Fruit fly (Drosophila melanogaster) whole organism, embryonic: ENCODE measurements around the gene CG6972.

Experiments used
- ATbp ChIP-seq: fragments of 200-800 bp; sonication (Bioruptor generic); optimal IDR thresholded peaks from 2 replicates; lab custom pipeline; 2017; ENCODE audit warnings: missing biosample characterization, mild to moderate bottlenecking, missing genetic modification characterization, missing genetic modification reagents
- Ada2b ChIP-seq: fragments of 200-800 bp; sonication (Bioruptor generic); IDR thresholded peaks from 2 replicates; pipeline ENCODE4 v1.3.6; 2022; ENCODE audit warnings: missing biosample characterization, missing genetic modification characterization
- Antp ChIP-seq: fragments of 200-800 bp; sonication (Bioruptor generic); optimal IDR thresholded peaks from 3 replicates; lab custom pipeline; 2016; ENCODE audit warnings: missing biosample characterization, missing genetic modification characterization
- Bteb2 ChIP-seq: fragments of 200-800 bp; sonication (Bioruptor generic); optimal IDR thresholded peaks from 2 replicates; lab custom pipeline; 2016; ENCODE audit warnings: missing biosample characterization, missing genetic modification characterization
- CG10565 ChIP-seq: fragments of 200-800 bp; sonication (Bioruptor generic); optimal IDR thresholded peaks from 3 replicates; lab custom pipeline; 2016; ENCODE audit warnings: missing biosample characterization, mild to moderate bottlenecking, missing genetic modification characterization
- CG11723 ChIP-seq: fragments of 200-800 bp; sonication (Bioruptor generic); optimal IDR thresholded peaks from 2 replicates; lab custom pipeline; 2017; ENCODE audit warnings: missing biosample characterization, mild to moderate bottlenecking, missing genetic modification characterization
- CG13775 ChIP-seq: fragments of 200-800 bp; sonication (Bioruptor generic); optimal IDR thresholded peaks from 3 replicates; lab custom pipeline; 2017; ENCODE audit warnings: missing biosample characterization, mild to moderate bottlenecking, missing genetic modification characterization
- CG14860 ChIP-seq: fragments of 200-800 bp; sonication (Bioruptor generic); IDR thresholded peaks from 3 replicates; pipeline ENCODE4 v1.3.6; 2022; ENCODE audit warnings: missing biosample characterization, missing genetic modification characterization; ENCODE audit not compliant: partially characterized antibody
- CG17612 ChIP-seq: fragments of 200-800 bp; sonication (Bioruptor generic); IDR thresholded peaks from 2 replicates; pipeline ENCODE4 v1.3.6; 2022; ENCODE audit warnings: missing biosample characterization, missing genetic modification characterization
- CG31224 ChIP-seq: fragments of 200-800 bp; sonication (Bioruptor generic); IDR thresholded peaks from 2 replicates; pipeline ENCODE4 v1.3.6; 2022; ENCODE audit warnings: missing biosample characterization, missing genetic modification characterization
- CG6254 ChIP-seq: fragments of 200-800 bp; sonication (Bioruptor generic); optimal IDR thresholded peaks from 3 replicates; lab custom pipeline; 2017; ENCODE audit warnings: mild to moderate bottlenecking, missing biosample characterization, missing genetic modification reagents, missing genetic modification characterization
- CG6813 ChIP-seq: fragments of 200-800 bp; sonication (Bioruptor generic); optimal IDR thresholded peaks from 2 replicates; lab custom pipeline; 2017; ENCODE audit warnings: missing biosample characterization, missing genetic modification characterization, mild to moderate bottlenecking, moderate library complexity, missing genetic modification reagents
- CG7556 ChIP-seq: fragments of 200-800 bp; sonication (Bioruptor generic); optimal IDR thresholded peaks from 2 replicates; lab custom pipeline; 2017; ENCODE audit warnings: missing biosample characterization, mild to moderate bottlenecking, missing genetic modification characterization
- CG8290 ChIP-seq, 3 experiments: fragments of 200-800 bp; sonication (Bioruptor generic); optimal IDR thresholded peaks; 2 replicates each; lab custom pipeline; 2016 to 2019; ENCODE audit warnings: missing biosample characterization in 3 of 3, missing genetic modification characterization in 3 of 3, mild to moderate bottlenecking in 2 of 3, moderate library complexity in 1 of 3
- CG8478 ChIP-seq: fragments of >200 bp; optimal IDR thresholded peaks from 2 replicates; lab custom pipeline; 2018
- CG8765 ChIP-seq: fragments of 200-800 bp; sonication (Bioruptor generic); IDR thresholded peaks from 2 replicates; pipeline ENCODE4 v1.3.6; 2022; ENCODE audit warnings: missing biosample characterization, missing genetic modification characterization
- CG8944 ChIP-seq: fragments of 200-800 bp; sonication (Bioruptor generic); optimal IDR thresholded peaks from 3 replicates; lab custom pipeline; 2016; ENCODE audit warnings: missing biosample characterization, missing genetic modification characterization
- CHES-1-like ChIP-seq: fragments of 200-800 bp; sonication (Bioruptor generic); optimal IDR thresholded peaks from 2 replicates; lab custom pipeline; 2016; ENCODE audit warnings: missing biosample characterization, missing genetic modification characterization
- CTCF ChIP-seq: fragments of 200-800 bp; sonication (Bioruptor generic); optimal IDR thresholded peaks from 2 replicates; lab custom pipeline; 2017; ENCODE audit warnings: missing biosample characterization, mild to moderate bottlenecking, missing genetic modification characterization, moderate library complexity
- Chrac-16 ChIP-seq: fragments of 200-800 bp; sonication (Bioruptor generic); optimal IDR thresholded peaks from 3 replicates; lab custom pipeline; 2016; ENCODE audit warnings: missing biosample characterization, missing genetic modification characterization
- CkIIα-i1 ChIP-seq: fragments of 200-800 bp; sonication (Bioruptor generic); IDR thresholded peaks from 2 replicates; pipeline ENCODE4 v1.3.6; 2022; ENCODE audit warnings: missing biosample characterization, missing genetic modification characterization
- Dbx ChIP-seq: fragments of 200-800 bp; sonication (Bioruptor generic); IDR thresholded peaks from 3 replicates; pipeline ENCODE4 v1.3.6; 2022; ENCODE audit warnings: missing biosample characterization, missing genetic modification characterization
- Doc3 ChIP-seq: fragments of 200-800 bp; sonication (Bioruptor generic); IDR thresholded peaks from 3 replicates; pipeline ENCODE4 v1.3.6; 2022; ENCODE audit warnings: missing biosample characterization, missing genetic modification characterization; ENCODE audit not compliant: partially characterized antibody
- Elba2 ChIP-seq: fragments of 200-800 bp; sonication (Bioruptor generic); optimal IDR thresholded peaks from 3 replicates; lab custom pipeline; 2016; ENCODE audit warnings: missing biosample characterization, missing genetic modification characterization
- Hmr ChIP-seq: fragments of 200-800 bp; sonication (Bioruptor generic); optimal IDR thresholded peaks from 3 replicates; lab custom pipeline; 2017; ENCODE audit warnings: mild to moderate bottlenecking, missing biosample characterization, missing genetic modification reagents, missing genetic modification characterization
- Hmx ChIP-seq: fragments of 200-800 bp; sonication (Bioruptor generic); optimal IDR thresholded peaks from 2 replicates; lab custom pipeline; 2016; ENCODE audit warnings: missing biosample characterization, missing genetic modification characterization
- Hr39 ChIP-seq: fragments of >200 bp; optimal IDR thresholded peaks from 2 replicates; lab custom pipeline; 2017
- Hr78 ChIP-seq, 2 experiments: fragments of 200-800 bp in 1 of 2; fragments of >200 bp in 1 of 2; sonication (Bioruptor generic) in 1 of 2; optimal IDR thresholded peaks; 2 replicates each; lab custom pipeline; 2017 to 2019; ENCODE audit warnings: missing biosample characterization in 2 of 2, missing genetic modification characterization in 2 of 2, mild to moderate bottlenecking in 1 of 2, moderate library complexity in 1 of 2
- Lpt ChIP-seq: fragments of >200 bp; optimal IDR thresholded peaks from 2 replicates; lab custom pipeline; 2018; ENCODE audit warnings: missing biosample characterization, missing genetic modification characterization
- Mad ChIP-seq: fragments of 200-800 bp; sonication (Bioruptor generic); optimal IDR thresholded peaks from 2 replicates; lab custom pipeline; 2016; ENCODE audit warnings: missing biosample characterization, missing genetic modification characterization
- NK7.1 ChIP-seq: fragments of 200-800 bp; sonication (Bioruptor generic); optimal IDR thresholded peaks from 3 replicates; lab custom pipeline; 2016; ENCODE audit warnings: missing biosample characterization, missing genetic modification characterization
- Nf-YB ChIP-seq: fragments of 200-800 bp; sonication (Bioruptor generic); optimal IDR thresholded peaks from 3 replicates; lab custom pipeline; 2019; ENCODE audit warnings: missing biosample characterization, mild to moderate bottlenecking, missing genetic modification characterization, moderate library complexity
- caup ChIP-seq: fragments of 200-800 bp; sonication (Bioruptor generic); optimal IDR thresholded peaks from 3 replicates; lab custom pipeline; 2017; ENCODE audit warnings: missing biosample characterization, mild to moderate bottlenecking, missing genetic modification characterization, moderate library complexity; ENCODE audit not compliant: severe bottlenecking
- exex ChIP-seq: fragments of 200-800 bp; sonication (Bioruptor generic); optimal IDR thresholded peaks from 4 replicates; lab custom pipeline; 2018; ENCODE audit warnings: missing biosample characterization, mild to moderate bottlenecking, missing genetic modification characterization, moderate library complexity
- fd64A ChIP-seq: fragments of 200-800 bp; sonication (Bioruptor generic); optimal IDR thresholded peaks from 3 replicates; lab custom pipeline; 2018; ENCODE audit warnings: missing biosample characterization, mild to moderate bottlenecking, missing genetic modification characterization
- grn ChIP-seq: fragments of 200-800 bp; sonication (Bioruptor generic); optimal IDR thresholded peaks from 3 replicates; lab custom pipeline; 2017; ENCODE audit warnings: missing biosample characterization, missing genetic modification characterization
- gro ChIP-seq: fragments of 200-800 bp; sonication (Bioruptor generic); optimal IDR thresholded peaks from 2 replicates; lab custom pipeline; 2016; ENCODE audit warnings: missing biosample characterization, missing genetic modification characterization
- lab ChIP-seq: fragments of 200-800 bp; sonication (Bioruptor generic); optimal IDR thresholded peaks from 3 replicates; lab custom pipeline; 2017; ENCODE audit warnings: missing biosample characterization, missing genetic modification characterization, mild to moderate bottlenecking, moderate library complexity, missing genetic modification reagents
- lilli ChIP-seq: fragments of 200-800 bp; sonication (Bioruptor generic); optimal IDR thresholded peaks from 3 replicates; lab custom pipeline; 2016; ENCODE audit warnings: missing biosample characterization, missing genetic modification characterization
- mld ChIP-seq: fragments of 200-800 bp; sonication (Bioruptor generic); IDR thresholded peaks from 3 replicates; pipeline ENCODE4 v1.3.6; 2022; ENCODE audit warnings: missing biosample characterization, missing genetic modification characterization; ENCODE audit not compliant: partially characterized antibody
- nerfin-1 ChIP-seq: fragments of 200-800 bp; sonication (Bioruptor generic); optimal IDR thresholded peaks from 3 replicates; lab custom pipeline; 2019; ENCODE audit warnings: missing biosample characterization, mild to moderate bottlenecking, missing genetic modification characterization, moderate library complexity
- nom ChIP-seq: fragments of 200-800 bp; sonication (Bioruptor generic); optimal IDR thresholded peaks from 2 replicates; lab custom pipeline; 2017; ENCODE audit warnings: missing biosample characterization, missing genetic modification characterization, mild to moderate bottlenecking, moderate library complexity, missing genetic modification reagents
- odd ChIP-seq: fragments of 200-800 bp; sonication (Bioruptor generic); optimal IDR thresholded peaks from 2 replicates; lab custom pipeline; 2017; ENCODE audit warnings: missing biosample characterization, mild to moderate bottlenecking, missing genetic modification characterization
- sc ChIP-seq, 3 experiments: fragments of >200 bp in 2 of 3; fragments of 200-800 bp in 1 of 3; sonication (Bioruptor generic) in 1 of 3; optimal IDR thresholded peaks; 2 replicates in 2 of 3; 3 replicates in 1 of 3; lab custom pipeline; 2017; ENCODE audit warnings: mild to moderate bottlenecking in 1 of 3, missing biosample characterization in 1 of 3, missing genetic modification characterization in 1 of 3, missing genetic modification reagents in 1 of 3
- sug ChIP-seq: fragments of 200-800 bp; optimal IDR thresholded peaks from 2 replicates; lab custom pipeline; 2019; ENCODE audit warnings: missing biosample characterization, mild to moderate bottlenecking, missing genetic modification characterization, moderate library complexity
- tap ChIP-seq: fragments of 200-800 bp; optimal IDR thresholded peaks from 3 replicates; lab custom pipeline; 2019; ENCODE audit warnings: missing biosample characterization, mild to moderate bottlenecking, missing genetic modification characterization, moderate library complexity
- wek ChIP-seq: fragments of 200-800 bp; sonication (Bioruptor generic); optimal IDR thresholded peaks from 3 replicates; lab custom pipeline; 2018; ENCODE audit warnings: missing biosample characterization, mild to moderate bottlenecking, missing genetic modification characterization, moderate library complexity
- z ChIP-seq: fragments of 200-800 bp; sonication (Bioruptor generic); IDR thresholded peaks from 3 replicates; pipeline ENCODE4 v1.3.6; 2022; ENCODE audit warnings: missing biosample characterization, missing genetic modification characterization

The CG6972 gene

dm6 chr3R:22684044-22684947 lies 17.5 kb upstream of the CG6972 start (continued):
- no peak for TF ChIP-seq Antp
- no peak for TF ChIP-seq Lpt (GFP tag; lab: Kevin White, UChicago)
- TF ChIP-seq Hr39 (lab: Kevin White, UChicago): no peak
- TF ChIP-seq exex (tag; lab: Kevin White, UChicago): peak; percentile 90
- TF ChIP-seq CkIIα-i1 (GFP tag; lab: Robert Waterston, UW): no peak
- peak; percentile 4 for TF ChIP-seq CG6254 (GFP tag; lab: Kevin White, UChicago)
- no peak for TF ChIP-seq sc (optimal IDR thresholded peaks at IDR 0.05; lab: Kevin White, UChicago)
- TF ChIP-seq sc (GFP tag; optimal IDR thresholded peaks at IDR 0.05; lab: Kevin White, UChicago): no peak
- no peak for TF ChIP-seq Dbx (GFP tag; lab: Robert Waterston, UW)
- TF ChIP-seq Ada2b (GFP tag; lab: Robert Waterston, UW): 0 out of 2 replicates have a peak, but pooled peaks have one; percentile 5
- TF ChIP-seq lab: peak; percentile 41
- no peak for TF ChIP-seq CG17612 (GFP tag; lab: Robert Waterston, UW)
- no peak for TF ChIP-seq mld
- peak; percentile 4 for TF ChIP-seq tap (tag; lab: Kevin White, UChicago)
- TF ChIP-seq Elba2 (GFP tag; lab: Kevin White, UChicago): no peak
- no peak for TF ChIP-seq odd (GFP tag; lab: Kevin White, UChicago)
- peak; percentile 55 for TF ChIP-seq Hmr
- no peak for TF ChIP-seq CG8765
- peak; percentile 30 for TF ChIP-seq sug (tag; lab: Kevin White, UChicago)
- no peak for TF ChIP-seq NK7.1
- no peak for TF ChIP-seq Bteb2
- TF ChIP-seq CG13775 (GFP tag; lab: Kevin White, UChicago): no peak
- TF ChIP-seq z (GFP tag; lab: Robert Waterston, UW): 0 out of 3 replicates have a peak, but pooled peaks have one; percentile 46
- TF ChIP-seq caup: peak; percentile 9
- no peak for TF ChIP-seq Chrac-16
- TF ChIP-seq CG8944 (GFP tag; lab: Kevin White, UChicago): no peak
- TF ChIP-seq Mad (GFP tag; lab: Kevin White, UChicago): no peak
- TF ChIP-seq nom (GFP tag; lab: Kevin White, UChicago): peak; percentile 41
- no peak for TF ChIP-seq Hmx (GFP tag; lab: Kevin White, UChicago)
- peak; percentile 45 for TF ChIP-seq fd64A (GFP tag; lab: Kevin White, UChicago)
- TF ChIP-seq ATbp: peak; percentile 39
- TF ChIP-seq nerfin-1: no peak
- no peak for TF ChIP-seq Nf-YB (GFP tag; lab: Kevin White, UChicago)
- TF ChIP-seq CG7556 (GFP tag; lab: Kevin White, UChicago): peak; percentile 26
- TF ChIP-seq CG10565 (GFP tag; lab: Kevin White, UChicago): no peak
- TF ChIP-seq CG11723 (GFP tag; lab: Kevin White, UChicago): no peak
- TF ChIP-seq Doc3 (GFP tag; lab: Robert Waterston, UW): no peak
- peak; percentile 40 for TF ChIP-seq grn (GFP tag; lab: Kevin White, UChicago)
- TF ChIP-seq Hr78 (GFP tag; optimal IDR thresholded peaks at IDR 0.05; lab: Kevin White, UChicago): peak in 1 of 2 experiments; percentile 83
- TF ChIP-seq gro (GFP tag; lab: Kevin White, UChicago): no peak
- TF ChIP-seq CHES-1-like (GFP tag; lab: Kevin White, UChicago): no peak
- no peak for TF ChIP-seq CG8290 (GFP tag; optimal IDR thresholded peaks at IDR 0.05; lab: Kevin White, UChicago)
- no peak for TF ChIP-seq CG8290 (tag; optimal IDR thresholded peaks at IDR 0.05; lab: Kevin White, UChicago)
- no peak for TF ChIP-seq CG31224 (GFP tag; lab: Robert Waterston, UW)
- no peak for TF ChIP-seq CG8478 (lab: Kevin White, UChicago)
- TF ChIP-seq lilli (GFP tag; lab: Kevin White, UChicago): no peak
- TF ChIP-seq CTCF: no peak
- peak; percentile 43 for TF ChIP-seq wek (GFP tag; lab: Kevin White, UChicago)
- TF ChIP-seq CG6813 (GFP tag; lab: Kevin White, UChicago): peak; percentile 12
- TF ChIP-seq CG14860 (GFP tag; lab: Robert Waterston, UW): no peak
